Worm (Caenorhabditis elegans) whole organism, L2 larva: Measurements from ENCODE around the gene F44E2.9.

Source experiments
- F13H6.1 ChIP-seq: sonication (generic microtip); optimal IDR thresholded peaks from 2 replicates; lab custom pipeline; 2016; ENCODE audit warnings: missing genetic modification characterization, missing compliant biosample characterization
- elt-1 ChIP-seq: fragments of 150-350 bp; optimal IDR thresholded peaks from 2 replicates; lab custom pipeline; 2014; ENCODE audit warnings: missing biosample characterization, missing genetic modification characterization
- elt-3 ChIP-seq: sonication (generic microtip); optimal IDR thresholded peaks from 2 replicates; lab custom pipeline; 2017; ENCODE audit warnings: missing biosample characterization, missing genetic modification characterization
- lin-11 ChIP-seq: fragments of 150-350 bp; sonication (generic microtip); optimal IDR thresholded peaks from 2 replicates; lab custom pipeline; 2014; ENCODE audit warnings: missing biosample characterization, missing genetic modification characterization, inconsistent platforms, mixed read lengths
- lin-39 ChIP-seq: fragments of 150-350 bp; optimal IDR thresholded peaks from 2 replicates; lab custom pipeline; 2014; ENCODE audit warnings: missing biosample characterization, missing genetic modification reagents, missing genetic modification characterization
- nhr-237 ChIP-seq: fragments of 150-350 bp; optimal IDR thresholded peaks from 2 replicates; lab custom pipeline; 2014; ENCODE audit warnings: missing biosample characterization, missing genetic modification characterization
- nhr-6 ChIP-seq: fragments of 150-350 bp; optimal IDR thresholded peaks from 2 replicates; lab custom pipeline; 2014; ENCODE audit warnings: missing biosample characterization, missing genetic modification characterization
- skn-1 ChIP-seq: sonication (generic microtip); optimal IDR thresholded peaks from 2 replicates; lab custom pipeline; 2017; ENCODE audit warnings: missing biosample characterization, missing genetic modification characterization
- zag-1 ChIP-seq: fragments of 150-350 bp; optimal IDR thresholded peaks from 2 replicates; lab custom pipeline; 2014; ENCODE audit warnings: missing biosample characterization, missing genetic modification characterization
- ztf-1 ChIP-seq: fragments of 200-800 bp; sonication (Bioruptor generic); conservative IDR thresholded peaks from 2 replicates; pipeline ENCODE4 v1.3.6; 2022; ENCODE audit warnings: missing genetic modification characterization, missing compliant biosample characterization
- ztf-11 ChIP-seq: sonication (generic microtip); optimal IDR thresholded peaks from 2 replicates; lab custom pipeline; 2017; ENCODE audit warnings: missing biosample characterization, missing genetic modification characterization

- no peak for TF ChIP-seq elt-1 (tag; lab: Kevin White, UChicago)
- no peak for TF ChIP-seq elt-3 (tag; lab: Kevin White, UChicago)
- no peak for TF ChIP-seq F13H6.1 (tag; lab: Kevin White, UChicago)
- TF ChIP-seq nhr-237 (tag; lab: Kevin White, UChicago), result no peak
- no peak for TF ChIP-seq lin-11 (tag; lab: Kevin White, UChicago)
- TF ChIP-seq skn-1 (tag; lab: Kevin White, UChicago), result no peak
- TF ChIP-seq nhr-6 (tag; lab: Kevin White, UChicago), result no peak
- no peak for TF ChIP-seq ztf-1 (GFP tag; lab: Robert Waterston, UW)
- TF ChIP-seq zag-1 (tag; lab: Kevin White, UChicago), result no peak
- TF ChIP-seq ztf-11 (tag; lab: Kevin White, UChicago), result no peak
- TF ChIP-seq lin-39 (tag; lab: Kevin White, UChicago), result no peak
Observed at ce11 chrIII:8894782-8895181, 44.5 kb upstream of the F44E2.9 start, which contains the start of gene asna-1.
